Worm (Caenorhabditis elegans): ENCODE data around the gene R02F11.3.
A peak's percentile ranks its signal among the peaks of the same experiment; 100 is the strongest.

Gene R02F11.3

DNA sequence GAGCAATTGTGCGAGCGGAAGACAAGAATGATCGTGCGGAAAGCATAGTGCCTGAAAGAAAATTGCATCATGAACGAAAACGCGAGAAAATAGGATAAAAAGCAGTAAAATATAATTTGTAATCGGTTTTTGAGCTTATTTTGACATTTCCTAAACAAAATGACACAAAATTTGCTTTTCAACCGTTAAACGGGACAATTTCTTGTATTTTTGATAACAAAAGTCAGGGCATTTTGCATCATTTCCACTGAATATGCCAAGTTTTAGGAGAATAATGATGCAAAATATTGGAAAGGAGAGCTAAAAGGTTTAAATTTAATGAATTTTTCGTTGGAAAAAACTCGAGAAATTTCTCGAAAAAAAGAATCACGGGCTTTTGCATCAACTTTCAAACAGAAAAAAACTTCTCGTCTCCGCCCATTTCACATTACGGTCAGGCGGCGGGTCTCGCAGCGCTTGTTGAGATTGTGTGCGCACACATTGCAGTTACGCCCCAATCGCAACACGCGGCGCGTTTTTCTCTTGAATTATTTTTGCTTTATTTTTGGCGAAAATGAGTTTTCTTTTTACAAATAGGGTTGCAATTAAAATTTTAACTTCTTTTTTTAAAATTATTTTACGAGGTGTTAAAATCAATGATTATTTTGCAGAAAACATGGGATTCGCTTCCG lies 21.1 kb upstream of the R02F11.3 start, which contains the start of the genes hsp-6 and C37H5.5:
TSS of gene hsp-6 (minus strand) at position 51 of the 671 bp plus-strand sequence.
TSS of gene C37H5.5 (plus strand) at position 651 of the 671 bp plus-strand sequence.
- TF ChIP-seq lin-29 (GFP tag; IDR thresholded peaks at IDR 0.05): no peak
- no peak for TF ChIP-seq nhr-111 (GFP tag; optimal IDR thresholded peaks at IDR 0.05)
- TF ChIP-seq zip-11 (GFP tag; IDR thresholded peaks at IDR 0.05): no peak
- TF ChIP-seq zfp-2 (tag; optimal IDR thresholded peaks at IDR 0.05): no peak
- peak; percentile 68 for TF ChIP-seq T26A8.4 (GFP tag; IDR thresholded peaks at IDR 0.05)
- no peak for TF ChIP-seq ces-1 (GFP tag; optimal IDR thresholded peaks at IDR 0.05)
- no peak for TF ChIP-seq lin-15B (tag; optimal IDR thresholded peaks at IDR 0.05)
- no peak for TF ChIP-seq egl-43 (GFP tag; IDR thresholded peaks at IDR 0.05)
- no peak for TF ChIP-seq ceh-62 (tag; optimal IDR thresholded peaks at IDR 0.05)
- no peak for TF ChIP-seq madf-5 (GFP tag; IDR thresholded peaks at IDR 0.05)
- TF ChIP-seq php-3 (GFP tag; IDR thresholded peaks at IDR 0.05): 0 out of 2 replicates have a peak, but pooled peaks have one; percentile 29
- TF ChIP-seq fkh-10 (GFP tag; optimal IDR thresholded peaks at IDR 0.05): peak; percentile 73
- no peak for TF ChIP-seq zag-1 (tag; optimal IDR thresholded peaks at IDR 0.05)
- peak; percentile 86 for TF ChIP-seq lin-13 (GFP tag; optimal IDR thresholded peaks at IDR 0.05)
- TF ChIP-seq nhr-25 (tag; optimal IDR thresholded peaks at IDR 0.05; ENCODE audit: borderline replicate concordance, insufficient read depth): no peak
- TF ChIP-seq hlh-11 (tag; optimal IDR thresholded peaks at IDR 0.05): peak; percentile 87
- TF ChIP-seq Y75B8A.6 (GFP tag; IDR thresholded peaks at IDR 0.05): no peak
- TF ChIP-seq nhr-6 (tag; optimal IDR thresholded peaks at IDR 0.05): peak; percentile 88
- TF ChIP-seq jun-1 (tag; optimal IDR thresholded peaks at IDR 0.05): no peak
- TF ChIP-seq dve-1 (tag; optimal IDR thresholded peaks at IDR 0.05; ENCODE audit: insufficient read depth): peak; percentile 92
- TF ChIP-seq F49E8.2 (tag; optimal IDR thresholded peaks at IDR 0.05; ENCODE audit: borderline replicate concordance): peak; percentile 36
- TF ChIP-seq ctbp-1 (GFP tag; IDR thresholded peaks at IDR 0.05): no peak
- no peak for TF ChIP-seq nhr-10 (tag; optimal IDR thresholded peaks at IDR 0.05)
- peak; percentile 99 for TF ChIP-seq hlh-30 (tag; optimal IDR thresholded peaks at IDR 0.05; ENCODE audit: insufficient read depth)
- no peak for TF ChIP-seq ceh-32 (tag; optimal IDR thresholded peaks at IDR 0.05; ENCODE audit: poor library complexity)
- peak; percentile 70 for TF ChIP-seq pha-4 (GFP tag; IDR thresholded peaks at IDR 0.05)
- TF ChIP-seq pha-4 (tag; optimal IDR thresholded peaks at IDR 0.05): no peak
- TF ChIP-seq R02D3.7 (tag; optimal IDR thresholded peaks at IDR 0.05): no peak
- TF ChIP-seq saeg-2 (GFP tag; IDR thresholded peaks at IDR 0.05): no peak
- no peak for TF ChIP-seq gei-8 (GFP tag; optimal IDR thresholded peaks at IDR 0.05)
- TF ChIP-seq mxl-2 (GFP tag; conservative IDR thresholded peaks at IDR 0.05): no peak
- no peak for TF ChIP-seq pqm-1 (tag; optimal IDR thresholded peaks at IDR 0.05)
- no peak for TF ChIP-seq ZK546.5 (tag; optimal IDR thresholded peaks at IDR 0.05)
- no peak for TF ChIP-seq nhr-76 (tag; optimal IDR thresholded peaks at IDR 0.05)
- TF ChIP-seq Y48G9A.11 (GFP tag; IDR thresholded peaks at IDR 0.05): no peak
- peak in 1 of 2 experiments; percentile 36 for TF ChIP-seq unc-62 (GFP tag; optimal IDR thresholded peaks at IDR 0.05 in 1 of 2)
- no peak for TF ChIP-seq unc-62 (tag; optimal IDR thresholded peaks at IDR 0.05)
- no peak for TF ChIP-seq snpc-1.2 (GFP tag; IDR thresholded peaks at IDR 0.05)
- TF ChIP-seq D1046.2 (GFP tag; IDR thresholded peaks at IDR 0.05): no peak
- TF ChIP-seq fos-1 (tag; optimal IDR thresholded peaks at IDR 0.05): no peak
- TF ChIP-seq vab-7 (GFP tag; IDR thresholded peaks at IDR 0.05): 0 out of 2 replicates have a peak, but pooled peaks have one; percentile 36
- no peak for TF ChIP-seq F10B5.3 (tag; optimal IDR thresholded peaks at IDR 0.05)
- peak; percentile 92 for TF ChIP-seq mes-2 (tag; optimal IDR thresholded peaks at IDR 0.05; ENCODE audit: poor library complexity, severe bottlenecking)
- peak; percentile 59 for TF ChIP-seq nhr-102 (tag; optimal IDR thresholded peaks at IDR 0.05)
- TF ChIP-seq mdl-1 (tag; optimal IDR thresholded peaks at IDR 0.05): peak in 1 of 2 experiments; percentile 78
- no peak for TF ChIP-seq T20F7.1 (GFP tag; optimal IDR thresholded peaks at IDR 0.05)
- no peak for TF ChIP-seq unc-39 (tag; optimal IDR thresholded peaks at IDR 0.05)
- peak; percentile 69 for TF ChIP-seq dpl-1 (GFP tag; optimal IDR thresholded peaks at IDR 0.05)
- no peak for TF ChIP-seq sdz-12 (GFP tag; optimal IDR thresholded peaks at IDR 0.05)
- TF ChIP-seq lim-7 (GFP tag; IDR thresholded peaks at IDR 0.05): no peak
